Worm (Caenorhabditis elegans) whole organism, L4 larva: ENCODE data around the gene memo-1.

ENCODE experiments used
- F26F4.8 ChIP-seq: fragments of 200-800 bp; sonication (Bioruptor generic); conservative IDR thresholded peaks from 2 replicates; pipeline ENCODE4 v1.3.6; 2022; ENCODE audit warnings: missing genetic modification characterization, missing compliant biosample characterization
- T20F7.1 ChIP-seq: fragments of 200-800 bp; sonication (Bioruptor generic); optimal IDR thresholded peaks from 2 replicates; lab custom pipeline; 2018; ENCODE audit warnings: mild to moderate bottlenecking, missing genetic modification characterization, missing compliant biosample characterization
- T26A8.4 ChIP-seq: fragments of 200-800 bp; sonication (Bioruptor generic); IDR thresholded peaks from 2 replicates; pipeline ENCODE4 v1.3.6; 2022; ENCODE audit warnings: missing genetic modification characterization, missing compliant biosample characterization
- Y75B8A.6 ChIP-seq: fragments of 200-800 bp; sonication (Bioruptor generic); IDR thresholded peaks from 2 replicates; pipeline ENCODE4 v1.3.6; 2022; ENCODE audit warnings: missing genetic modification reagents, missing genetic modification characterization, missing compliant biosample characterization
- ZK546.5 ChIP-seq, 2 experiments: sonication (generic microtip); optimal IDR thresholded peaks; 2 replicates each; lab custom pipeline; 2017; ENCODE audit warnings: missing biosample characterization in 2 of 2, missing genetic modification characterization in 2 of 2
- aha-1 ChIP-seq: fragments of 150-350 bp; peaks from one replicate; lab custom pipeline; 2014; ENCODE audit warnings: missing biosample characterization, missing genetic modification characterization
- aly-2 ChIP-seq: sonication (generic microtip); optimal IDR thresholded peaks from 2 replicates; lab custom pipeline; 2018; ENCODE audit warnings: missing biosample characterization, missing genetic modification characterization
- attf-4 ChIP-seq: sonication (generic microtip); optimal IDR thresholded peaks from 3 replicates; lab custom pipeline; 2017; ENCODE audit warnings: missing biosample characterization, missing genetic modification characterization
- ceh-28 ChIP-seq: fragments of 150-350 bp; optimal IDR thresholded peaks from 2 replicates; lab custom pipeline; 2014; ENCODE audit warnings: missing biosample characterization, missing genetic modification reagents, missing genetic modification characterization
- ceh-32 ChIP-seq: sonication (generic microtip); optimal IDR thresholded peaks from 2 replicates; lab custom pipeline; 2016; ENCODE audit warnings: mild to moderate bottlenecking, missing genetic modification characterization, missing compliant biosample characterization; ENCODE audit not compliant: poor library complexity
- ceh-44 ChIP-seq: fragments of 200-800 bp; sonication (Bioruptor generic); IDR thresholded peaks from 2 replicates; pipeline ENCODE4 v1.3.6; 2022; ENCODE audit warnings: missing genetic modification reagents, missing genetic modification characterization, missing compliant biosample characterization
- ceh-62 ChIP-seq: sonication (generic microtip); optimal IDR thresholded peaks from 2 replicates; lab custom pipeline; 2017; ENCODE audit warnings: missing biosample characterization, missing genetic modification characterization
- ces-1 ChIP-seq: fragments of 150-350 bp; sonication (generic microtip); optimal IDR thresholded peaks from 4 replicates; lab custom pipeline; 2014; ENCODE audit warnings: missing biosample characterization, missing genetic modification reagents, missing genetic modification characterization
- cey-2 ChIP-seq: sonication (generic microtip); optimal IDR thresholded peaks from 3 replicates; lab custom pipeline; 2017; ENCODE audit warnings: missing genetic modification characterization, mild to moderate bottlenecking, missing compliant biosample characterization, antibody characterized with exemption, borderline replicate concordance; ENCODE audit not compliant: insufficient read depth
- ctbp-1 ChIP-seq: fragments of 200-800 bp; sonication (Bioruptor generic); IDR thresholded peaks from 2 replicates; pipeline ENCODE4 v1.3.6; 2022; ENCODE audit warnings: missing genetic modification reagents, missing genetic modification characterization, missing compliant biosample characterization
- daf-8 ChIP-seq: fragments of 200-800 bp; sonication (Bioruptor generic); IDR thresholded peaks from 2 replicates; pipeline ENCODE4 v1.3.6; 2022; ENCODE audit warnings: missing genetic modification characterization, missing compliant biosample characterization
- dpl-1 ChIP-seq: fragments of 150-350 bp; optimal IDR thresholded peaks from 2 replicates; lab custom pipeline; 2014; ENCODE audit warnings: missing biosample characterization, missing genetic modification reagents, missing genetic modification characterization
- dve-1 ChIP-seq: sonication (generic microtip); optimal IDR thresholded peaks from 2 replicates; lab custom pipeline; 2017; ENCODE audit warnings: antibody characterized with exemption, mild to moderate bottlenecking, missing genetic modification characterization, missing compliant biosample characterization; ENCODE audit not compliant: insufficient read depth
- fos-1 ChIP-seq: fragments of 150-350 bp; optimal IDR thresholded peaks from 2 replicates; lab custom pipeline; 2014; ENCODE audit warnings: missing biosample characterization, missing genetic modification characterization
- gei-8 ChIP-seq: fragments of 200-800 bp; sonication (Bioruptor generic); optimal IDR thresholded peaks from 2 replicates; lab custom pipeline; 2018; ENCODE audit warnings: mild to moderate bottlenecking, missing genetic modification characterization, missing compliant biosample characterization
- hif-1 ChIP-seq, 2 experiments: sonication (generic microtip); optimal IDR thresholded peaks; 2 replicates each; lab custom pipeline; 2016 to 2017; ENCODE audit warnings: missing compliant biosample characterization in 2 of 2, missing genetic modification characterization in 2 of 2, missing genetic modification reagents in 2 of 2, missing genotype in 2 of 2, mild to moderate bottlenecking in 1 of 2
- lin-1 ChIP-seq: fragments of 200-800 bp; sonication (Bioruptor generic); IDR thresholded peaks from 2 replicates; pipeline ENCODE4 v1.3.6; 2022; ENCODE audit warnings: missing genetic modification reagents, missing genetic modification characterization, missing compliant biosample characterization
- lin-13 ChIP-seq: fragments of 150-350 bp; optimal IDR thresholded peaks from 2 replicates; lab custom pipeline; 2014; ENCODE audit warnings: missing biosample characterization, missing genetic modification reagents, missing genetic modification characterization
- lin-29 ChIP-seq: fragments of 200-800 bp; sonication (Bioruptor generic); IDR thresholded peaks from 2 replicates; pipeline ENCODE4 v1.3.6; 2022; ENCODE audit warnings: missing genetic modification reagents, missing genetic modification characterization, missing compliant biosample characterization
- lin-38 ChIP-seq: fragments of 200-800 bp; sonication (Bioruptor generic); IDR thresholded peaks from 2 replicates; pipeline ENCODE4 v1.3.6; 2022; ENCODE audit warnings: missing genetic modification reagents, missing genetic modification characterization, missing compliant biosample characterization
- lir-3 ChIP-seq: sonication (generic microtip); optimal IDR thresholded peaks from 2 replicates; lab custom pipeline; 2016; ENCODE audit warnings: mild to moderate bottlenecking, missing genetic modification characterization, missing compliant biosample characterization
- lsy-2 ChIP-seq, 2 experiments: fragments of 150-350 bp in 1 of 2; sonication (generic microtip) in 1 of 2; optimal IDR thresholded peaks; 2 replicates each; lab custom pipeline; 2014 to 2017; ENCODE audit warnings: missing biosample characterization in 2 of 2, missing genetic modification characterization in 2 of 2
- mdl-1 ChIP-seq, 2 experiments: fragments of 150-350 bp in 1 of 2; sonication (generic microtip) in 1 of 2; optimal IDR thresholded peaks; 2 replicates each; lab custom pipeline; 2014 to 2017; ENCODE audit warnings: missing biosample characterization in 2 of 2, missing genetic modification characterization in 2 of 2
- mep-1 ChIP-seq: fragments of 150-350 bp; sonication (generic microtip); optimal IDR thresholded peaks from 3 replicates; lab custom pipeline; 2014; ENCODE audit warnings: missing biosample characterization, missing genetic modification characterization
- mxl-2 ChIP-seq: fragments of 200-800 bp; sonication (Bioruptor generic); conservative IDR thresholded peaks from 2 replicates; pipeline ENCODE4 v1.3.6; 2022; ENCODE audit warnings: missing genetic modification reagents, missing genetic modification characterization, missing compliant biosample characterization
- mxl-3 ChIP-seq: fragments of 200-800 bp; sonication (Bioruptor generic); optimal IDR thresholded peaks from 2 replicates; lab custom pipeline; 2018; ENCODE audit warnings: mild to moderate bottlenecking, missing genetic modification characterization, missing compliant biosample characterization
- nhr-102 ChIP-seq: sonication (generic microtip); optimal IDR thresholded peaks from 2 replicates; lab custom pipeline; 2016; ENCODE audit warnings: mild to moderate bottlenecking, missing genetic modification characterization, moderate library complexity, missing compliant biosample characterization
- nhr-11 ChIP-seq: fragments of 150-350 bp; optimal IDR thresholded peaks from 2 replicates; lab custom pipeline; 2014; ENCODE audit warnings: missing biosample characterization, missing genetic modification characterization
- nhr-48 ChIP-seq: sonication (generic microtip); optimal IDR thresholded peaks from 2 replicates; lab custom pipeline; 2016; ENCODE audit warnings: mild to moderate bottlenecking, missing genetic modification characterization, missing compliant biosample characterization
- nhr-76 ChIP-seq: fragments of 150-350 bp; optimal IDR thresholded peaks from 2 replicates; lab custom pipeline; 2014; ENCODE audit warnings: missing biosample characterization, missing genetic modification characterization
- set-16 ChIP-seq: fragments of 200-800 bp; sonication (Bioruptor generic); IDR thresholded peaks from 2 replicates; pipeline ENCODE4 v1.3.6; 2022; ENCODE audit warnings: missing genetic modification reagents, missing genetic modification characterization, missing compliant biosample characterization
- snpc-4 ChIP-seq: fragments of 150-350 bp; optimal IDR thresholded peaks from 2 replicates; lab custom pipeline; 2014; ENCODE audit warnings: missing biosample characterization, missing genetic modification characterization
- tag-97 ChIP-seq: fragments of 200-800 bp; sonication (Bioruptor generic); IDR thresholded peaks from 2 replicates; pipeline ENCODE4 v1.3.6; 2022; ENCODE audit warnings: missing genetic modification characterization, missing compliant biosample characterization
- tra-1 ChIP-seq: fragments of 200-800 bp; sonication (Bioruptor generic); IDR thresholded peaks from 2 replicates; pipeline ENCODE4 v1.3.6; 2022; ENCODE audit warnings: missing genetic modification reagents, missing genetic modification characterization, missing compliant biosample characterization
- unc-62 ChIP-seq, 3 experiments: fragments of 150-350 bp in 1 of 3; sonication (generic microtip); optimal IDR thresholded peaks in 2 of 3; peaks in 1 of 3; 1 replicate in 1 of 3; 2 replicates in 2 of 3; lab custom pipeline; 2014 to 2017; ENCODE audit warnings: missing biosample characterization in 3 of 3, missing genetic modification characterization in 3 of 3, missing genetic modification reagents in 3 of 3, missing genotype in 1 of 3
- zip-11 ChIP-seq: fragments of 200-800 bp; sonication (Bioruptor generic); IDR thresholded peaks from 2 replicates; pipeline ENCODE4 v1.3.6; 2022; ENCODE audit warnings: missing genetic modification characterization, missing compliant biosample characterization
- ztf-11 ChIP-seq: fragments of 150-350 bp; optimal IDR thresholded peaks from 2 replicates; lab custom pipeline; 2014; ENCODE audit warnings: missing biosample characterization, missing genetic modification characterization
- ztf-7 ChIP-seq: fragments of 150-350 bp; optimal IDR thresholded peaks from 2 replicates; lab custom pipeline; 2014; ENCODE audit warnings: missing biosample characterization, missing genetic modification characterization

Gene memo-1

DNA sequence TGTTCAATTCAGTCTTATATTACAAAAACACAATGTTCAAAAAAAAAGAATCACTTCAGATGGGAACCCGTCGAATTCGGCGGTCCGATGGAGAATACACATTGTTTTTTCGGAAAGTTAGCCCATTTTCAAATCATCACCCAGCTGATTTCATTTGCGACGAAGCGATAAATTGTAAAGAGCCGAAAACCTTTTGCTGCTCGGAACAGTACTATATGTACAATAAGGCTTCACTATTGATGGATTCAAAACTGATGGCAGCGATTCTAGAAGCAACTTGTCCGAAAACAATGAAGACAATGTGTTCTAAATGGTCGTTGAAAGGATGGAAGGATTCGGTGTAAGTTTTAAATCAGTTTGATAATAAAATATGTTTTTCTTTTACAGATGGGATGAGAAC lies 11.0 kb upstream of the memo-1 start, which contains the start of gene C37C3.1 (continued):
- no peak for TF ChIP-seq T20F7.1
- TF ChIP-seq nhr-102 (tag; lab: Kevin White, UChicago), result peak; percentile 69
- TF ChIP-seq T26A8.4 (GFP tag; lab: Robert Waterston, UW), result peak; percentile 81
- TF ChIP-seq ceh-62 (tag; lab: Kevin White, UChicago), result no peak
- TF ChIP-seq nhr-11, result no peak
- TF ChIP-seq tag-97 (GFP tag; lab: Robert Waterston, UW), result no peak
- peak in 1 of 2 experiments; percentile 59 for TF ChIP-seq lsy-2 (tag; optimal IDR thresholded peaks at IDR 0.05; lab: Kevin White, UChicago)
- TF ChIP-seq lin-13 (GFP tag; lab: Kevin White, UChicago), result peak; percentile 57
- TF ChIP-seq ces-1 (GFP tag; lab: Kevin White, UChicago), result no peak
- no peak for TF ChIP-seq Y75B8A.6 (GFP tag; lab: Robert Waterston, UW)
- no peak for TF ChIP-seq ceh-44 (GFP tag; lab: Robert Waterston, UW)
- peak; percentile 14 for TF ChIP-seq dve-1 (tag; lab: Kevin White, UChicago)
- no peak for TF ChIP-seq ZK546.5 (tag; optimal IDR thresholded peaks at IDR 0.05; lab: Kevin White, UChicago)
- peak; percentile 15 for TF ChIP-seq nhr-48 (tag; lab: Kevin White, UChicago)
- TF ChIP-seq zip-11 (GFP tag; lab: Robert Waterston, UW), result no peak
- TF ChIP-seq nhr-76 (tag; lab: Kevin White, UChicago), result no peak
- TF ChIP-seq mxl-3, result no peak
- TF ChIP-seq hif-1 (tag; optimal IDR thresholded peaks at IDR 0.05; lab: Kevin White, UChicago), result no peak
- 0 out of 2 replicates have a peak, but pooled peaks have one; percentile 49 for TF ChIP-seq ctbp-1 (GFP tag; lab: Robert Waterston, UW)
- TF ChIP-seq lin-29 (GFP tag; lab: Robert Waterston, UW), result no peak
- no peak for TF ChIP-seq lir-3 (tag; lab: Kevin White, UChicago)
- no peak for TF ChIP-seq attf-4 (tag; lab: Kevin White, UChicago)
- TF ChIP-seq F26F4.8 (GFP tag; lab: Robert Waterston, UW), result no peak
- no peak; the same call in 1 of the 2 replicates for TF ChIP-seq lin-1
- no peak for TF ChIP-seq dpl-1
- no peak for TF ChIP-seq mdl-1 (tag; optimal IDR thresholded peaks at IDR 0.05; lab: Kevin White, UChicago)
- no peak for TF ChIP-seq cey-2 (tag; lab: Kevin White, UChicago)
- no peak for TF ChIP-seq unc-62 (GFP tag; optimal IDR thresholded peaks at IDR 0.05 in 1 of 2; lab: Kevin White, UChicago)
- no peak for TF ChIP-seq unc-62 (tag; optimal IDR thresholded peaks at IDR 0.05; lab: Kevin White, UChicago)
- TF ChIP-seq daf-8, result 0 out of 2 replicates have a peak, but pooled peaks have one; percentile 13
- no peak for TF ChIP-seq ztf-11 (tag; lab: Kevin White, UChicago)
- no peak for TF ChIP-seq mxl-2 (GFP tag; lab: Robert Waterston, UW)
- peak; percentile 35 for TF ChIP-seq mep-1 (tag; lab: Kevin White, UChicago)
- TF ChIP-seq gei-8 (GFP tag; lab: Kevin White, UChicago), result no peak
- no peak for TF ChIP-seq ceh-28 (tag; lab: Kevin White, UChicago)
- no peak for TF ChIP-seq fos-1 (tag; lab: Kevin White, UChicago)
- peak; percentile 57 for TF ChIP-seq lin-38
- TF ChIP-seq snpc-4 (tag; lab: Kevin White, UChicago), result no peak
- no peak for TF ChIP-seq tra-1 (GFP tag; lab: Robert Waterston, UW)
- no peak for TF ChIP-seq ceh-32 (tag; lab: Kevin White, UChicago)
- TF ChIP-seq aha-1, result peak; percentile 94

DNA sequence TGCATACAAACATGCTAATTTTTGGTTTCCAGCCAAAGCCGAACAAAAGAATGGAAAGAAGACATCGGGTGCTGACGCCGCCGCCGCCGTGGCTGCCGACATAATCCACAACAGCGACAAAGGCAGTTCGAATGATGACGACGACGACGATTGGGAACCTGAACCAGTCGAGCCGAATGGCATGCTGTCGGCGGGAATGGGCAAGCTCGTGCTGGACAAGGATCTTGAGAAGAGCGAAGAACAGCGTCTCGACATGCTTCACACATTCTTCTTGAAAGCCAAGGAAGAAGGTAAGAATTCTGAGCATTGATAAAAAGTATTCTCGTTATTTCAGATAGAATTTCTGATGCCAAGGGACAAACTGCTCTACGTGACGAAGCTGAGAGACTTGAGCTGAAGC lies 9.7 kb upstream of the memo-1 start:
- TF ChIP-seq ztf-7, result no peak
- TF ChIP-seq aly-2 (tag; lab: Kevin White, UChicago), result no peak
- TF ChIP-seq set-16 (GFP tag; lab: Robert Waterston, UW), result peak; percentile 38; the same call in 1 of the 2 replicates
- TF ChIP-seq ceh-28 (tag; lab: Kevin White, UChicago), result no peak
